Worm (Caenorhabditis elegans) whole organism, L3 larva: ENCODE measurements around the gene Y66C5A.2.

Source experiments
- R02D3.7 ChIP-seq: fragments of 150-350 bp; optimal IDR thresholded peaks from 2 replicates; lab custom pipeline; 2014; ENCODE audit warnings: missing biosample characterization, missing genetic modification characterization
- ZK546.5 ChIP-seq: sonication (generic microtip); optimal IDR thresholded peaks from 2 replicates; lab custom pipeline; 2017; ENCODE audit warnings: missing biosample characterization, missing genetic modification characterization
- ama-1 ChIP-seq: fragments of 150-350 bp; optimal IDR thresholded peaks from 2 replicates; lab custom pipeline; 2018
- ceh-16 ChIP-seq: sonication (generic microtip); optimal IDR thresholded peaks from 2 replicates; lab custom pipeline; 2017; ENCODE audit warnings: missing biosample characterization, missing genetic modification characterization
- ceh-28 ChIP-seq: fragments of 150-350 bp; optimal IDR thresholded peaks from 2 replicates; lab custom pipeline; 2014; ENCODE audit warnings: missing biosample characterization, missing genetic modification reagents, missing genetic modification characterization
- ceh-9 ChIP-seq: sonication (generic microtip); optimal IDR thresholded peaks from 2 replicates; lab custom pipeline; 2018; ENCODE audit warnings: missing biosample characterization, missing genetic modification characterization
- daf-12 ChIP-seq: fragments of 150-350 bp; optimal IDR thresholded peaks from 2 replicates; lab custom pipeline; 2014; ENCODE audit warnings: missing biosample characterization, missing genetic modification reagents, missing genetic modification characterization
- egl-27 ChIP-seq: sonication (generic microtip); optimal IDR thresholded peaks from 4 replicates; lab custom pipeline; 2017; ENCODE audit warnings: missing biosample characterization, missing genetic modification reagents, missing genetic modification characterization
- egl-5 ChIP-seq: fragments of 150-350 bp; optimal IDR thresholded peaks from 2 replicates; lab custom pipeline; 2017; ENCODE audit warnings: missing biosample characterization, missing genetic modification reagents, missing genetic modification characterization, inconsistent platforms
- eor-1 ChIP-seq, 2 experiments: fragments of 150-350 bp; optimal IDR thresholded peaks; 2 replicates each; lab custom pipeline; 2014 to 2018; ENCODE audit warnings: missing biosample characterization in 2 of 2, missing genetic modification characterization in 2 of 2
- fkh-10 ChIP-seq: sonication (generic microtip); optimal IDR thresholded peaks from 2 replicates; lab custom pipeline; 2017; ENCODE audit warnings: missing biosample characterization, missing genetic modification reagents, missing genetic modification characterization
- fkh-2 ChIP-seq: fragments of 150-350 bp; optimal IDR thresholded peaks from 2 replicates; lab custom pipeline; 2014; ENCODE audit warnings: missing biosample characterization, missing genetic modification reagents, missing genetic modification characterization
- hmg-11 ChIP-seq: sonication (generic microtip); optimal IDR thresholded peaks from 2 replicates; lab custom pipeline; 2016; ENCODE audit warnings: missing genetic modification characterization, missing compliant biosample characterization
- mdl-1 ChIP-seq: fragments of 150-350 bp; optimal IDR thresholded peaks from 2 replicates; lab custom pipeline; 2014; ENCODE audit warnings: missing biosample characterization, missing genetic modification characterization
- nfya-1 ChIP-seq: sonication (generic microtip); optimal IDR thresholded peaks from 2 replicates; lab custom pipeline; 2017; ENCODE audit warnings: missing genetic modification characterization, mild to moderate bottlenecking, missing compliant biosample characterization, antibody characterized with exemption, moderate library complexity; ENCODE audit not compliant: insufficient read depth
- nhr-11 ChIP-seq: fragments of 150-350 bp; optimal IDR thresholded peaks from 2 replicates; lab custom pipeline; 2014; ENCODE audit warnings: missing biosample characterization, missing genetic modification characterization
- nhr-12 ChIP-seq: fragments of 150-350 bp; optimal IDR thresholded peaks from 2 replicates; lab custom pipeline; 2014; ENCODE audit warnings: missing biosample characterization, missing genetic modification characterization
- nhr-23 ChIP-seq: fragments of 150-350 bp; optimal IDR thresholded peaks from 2 replicates; lab custom pipeline; 2014; ENCODE audit warnings: missing biosample characterization, missing genetic modification reagents, missing genetic modification characterization
- nhr-237 ChIP-seq: fragments of 150-350 bp; optimal IDR thresholded peaks from 2 replicates; lab custom pipeline; 2014; ENCODE audit warnings: missing biosample characterization, missing genetic modification characterization
- nhr-25 ChIP-seq: sonication (generic microtip); optimal IDR thresholded peaks from 2 replicates; lab custom pipeline; 2017; ENCODE audit warnings: missing biosample characterization, missing genetic modification characterization
- nhr-28 ChIP-seq: fragments of 150-350 bp; optimal IDR thresholded peaks from 2 replicates; lab custom pipeline; 2014; ENCODE audit warnings: missing biosample characterization, missing genetic modification characterization
- nhr-43 ChIP-seq: sonication (generic microtip); optimal IDR thresholded peaks from 2 replicates; lab custom pipeline; 2016; ENCODE audit warnings: mild to moderate bottlenecking, missing genetic modification characterization, missing compliant biosample characterization; ENCODE audit not compliant: poor library complexity, severe bottlenecking
- nhr-67 ChIP-seq: fragments of 150-350 bp; optimal IDR thresholded peaks from 2 replicates; lab custom pipeline; 2014; ENCODE audit warnings: missing biosample characterization, missing genetic modification characterization
- nhr-77 ChIP-seq: fragments of 150-350 bp; optimal IDR thresholded peaks from 2 replicates; lab custom pipeline; 2014; ENCODE audit warnings: missing biosample characterization, missing genetic modification characterization
- pha-4 ChIP-seq: fragments of 150-350 bp; optimal IDR thresholded peaks from 2 replicates; lab custom pipeline; 2014; ENCODE audit warnings: missing biosample characterization, missing genetic modification reagents, missing genetic modification characterization
- pqm-1 ChIP-seq: fragments of 150-350 bp; optimal IDR thresholded peaks from 2 replicates; lab custom pipeline; 2017; ENCODE audit warnings: missing biosample characterization, missing genetic modification characterization, inconsistent platforms
- snpc-4 ChIP-seq: fragments of 150-350 bp; optimal IDR thresholded peaks from 2 replicates; lab custom pipeline; 2014; ENCODE audit warnings: missing biosample characterization, missing genetic modification characterization
- tbx-2 ChIP-seq: sonication (generic microtip); optimal IDR thresholded peaks from 2 replicates; lab custom pipeline; 2016; ENCODE audit warnings: mild to moderate bottlenecking, missing genetic modification characterization, missing compliant biosample characterization
- ztf-4 ChIP-seq: fragments of 150-350 bp; optimal IDR thresholded peaks from 2 replicates; lab custom pipeline; 2014; ENCODE audit warnings: missing biosample characterization, missing genetic modification characterization

Y66C5A.2 gene

ce11 chrX:14423105-14423504 lies 37.4 kb upstream of the Y66C5A.2 start, which contains the start of gene fipr-3:
TSS of gene fipr-3 (plus strand) at chrX:14423405.
- no peak for TF ChIP-seq nfya-1 (tag; lab: Kevin White, UChicago)
- no peak for TF ChIP-seq eor-1 (tag; optimal IDR thresholded peaks at IDR 0.05; lab: Kevin White, UChicago)
- TF ChIP-seq nhr-11 (tag; lab: Kevin White, UChicago): no peak
- no peak for TF ChIP-seq nhr-67 (tag; lab: Kevin White, UChicago)
- no peak for TF ChIP-seq ceh-9
- no peak for TF ChIP-seq snpc-4 (tag; lab: Kevin White, UChicago)
- TF ChIP-seq nhr-43 (tag; lab: Kevin White, UChicago): no peak
- TF ChIP-seq ZK546.5 (tag; lab: Kevin White, UChicago): no peak
- TF ChIP-seq nhr-23: no peak
- TF ChIP-seq ceh-16 (tag; lab: Kevin White, UChicago): no peak
- no peak for TF ChIP-seq tbx-2
- no peak for TF ChIP-seq ama-1 (lab: Kevin White, UChicago)
- no peak for TF ChIP-seq nhr-25
- TF ChIP-seq hmg-11 (tag; lab: Kevin White, UChicago): no peak
- TF ChIP-seq egl-27: no peak
- TF ChIP-seq nhr-28: no peak
- no peak for TF ChIP-seq daf-12 (tag; lab: Kevin White, UChicago)

ce11 chrX:14424186-14424585 lies 36.3 kb upstream of the Y66C5A.2 start:
- TF ChIP-seq pqm-1 (tag; lab: Kevin White, UChicago) (no peak), fkh-10 (GFP tag; lab: Kevin White, UChicago) (no peak), egl-27 (no peak), nfya-1 (tag; lab: Kevin White, UChicago) (no peak), pha-4 (no peak)
- TF ChIP-seq, all 47 proteins: peak for 0

ce11 chrX:14424673-14425072 lies 35.8 kb upstream of the Y66C5A.2 start, which contains the start of gene F23D12.11:
TSS of gene F23D12.11 (minus strand) at chrX:14424751.
- TF ChIP-seq nhr-67 (tag; lab: Kevin White, UChicago) (no peak), ceh-28 (no peak), nhr-237 (tag; lab: Kevin White, UChicago) (no peak), tbx-2 (no peak), fkh-10 (GFP tag; lab: Kevin White, UChicago) (no peak)

- no peak for TF ChIP-seq mdl-1 (tag; lab: Kevin White, UChicago)
Measured at ce11 chrX:14428052-14428451, 32.5 kb upstream of the Y66C5A.2 start, which contains the start of gene F23D12.1. TSS of gene F23D12.1 (minus strand) at chrX:14428152.

- no peak for TF ChIP-seq nhr-67 (tag; lab: Kevin White, UChicago)
- TF ChIP-seq nhr-77 (tag; lab: Kevin White, UChicago): no peak
- TF ChIP-seq egl-5: no peak
- no peak for TF ChIP-seq nhr-11 (tag; lab: Kevin White, UChicago)
- no peak for TF ChIP-seq R02D3.7 (tag; lab: Kevin White, UChicago)
- TF ChIP-seq ceh-16 (tag; lab: Kevin White, UChicago): no peak
- no peak for TF ChIP-seq nhr-12
- TF ChIP-seq ztf-4 (tag; lab: Kevin White, UChicago): no peak
- no peak for TF ChIP-seq fkh-2 (tag; lab: Kevin White, UChicago)
Measured at ce11 chrX:14430436-14430835, 30.1 kb upstream of the Y66C5A.2 start.

- no peak for TF ChIP-seq nhr-67 (tag; lab: Kevin White, UChicago)
Measured at ce11 chrX:14435648-14436155, 24.8 kb upstream of the Y66C5A.2 start.

ce11 chrX:14437806-14438205 lies 22.7 kb upstream of the Y66C5A.2 start:
- TF ChIP-seq nfya-1 (tag; lab: Kevin White, UChicago) (peak; percentile 16), nhr-43 (tag; lab: Kevin White, UChicago) (peak; percentile 59)
